Worm (Caenorhabditis elegans): ENCODE data around the gene fbxb-17.

DNA sequence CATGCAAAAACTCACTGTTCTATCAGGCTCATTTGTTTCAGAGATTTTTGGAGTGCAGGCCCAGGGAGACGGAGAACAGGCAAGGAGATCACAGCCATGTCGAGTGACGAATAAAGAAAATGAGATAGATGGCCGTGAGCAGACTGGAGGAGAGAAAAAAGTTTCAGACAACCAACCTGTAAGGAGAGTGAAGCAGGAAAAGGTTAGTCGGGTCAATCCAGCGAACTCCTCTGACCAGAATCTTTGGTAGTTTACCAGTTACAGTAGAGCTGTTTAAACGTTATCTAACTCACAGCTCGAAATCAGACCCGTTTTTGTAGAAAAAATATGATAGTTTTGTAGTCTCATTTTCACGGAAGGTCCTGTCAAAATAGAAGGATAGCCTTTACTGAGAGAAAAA lies 27.4 kb upstream of the fbxb-17 start, which contains the start of gene fbxb-21:
- TF ChIP-seq tbx-2 (tag; optimal IDR thresholded peaks at IDR 0.05) (no peak), syd-9 (tag; optimal IDR thresholded peaks at IDR 0.05) (no peak), unc-55 (GFP tag; optimal IDR thresholded peaks at IDR 0.05) (no peak), pros-1 (tag; optimal IDR thresholded peaks at IDR 0.05) (no peak), hlh-13 (GFP tag; optimal IDR thresholded peaks at IDR 0.05) (no peak), nfya-1 (tag; optimal IDR thresholded peaks at IDR 0.05) (no peak)

All from whole organism, late embryonic.